Worm (Caenorhabditis elegans): Measurements from ENCODE around the gene Y17G7B.21.
A peak's percentile ranks its signal among the peaks of the same experiment; 100 is the strongest.

Y17G7B.21 gene

ce11 chrII:11977363-11977762 lies at the start of gene Y17G7B.21:
Gene Y17G7B.21 (minus strand): TSS chrII:11977661.
- TF ChIP-seq scrt-1 (GFP tag; IDR thresholded peaks at IDR 0.05) (peak; percentile 57; the same call in 1 of the 2 replicates), ceh-36 (tag; optimal IDR thresholded peaks at IDR 0.05) (no peak), tbx-11 (GFP tag; IDR thresholded peaks at IDR 0.05) (no peak), ama-1 (optimal IDR thresholded peaks at IDR 0.05) (peak; percentile 78), flt-1 (GFP tag; IDR thresholded peaks at IDR 0.05) (peak; percentile 32; the same call in 1 of the 2 replicates), hmg-4 (GFP tag; optimal IDR thresholded peaks at IDR 0.05) (peak; percentile 34)

ce11 chrII:12023315-12023878 lies 45.9 kb upstream of the Y17G7B.21 start, which contains the start of gene Y17G7B.12:
Gene Y17G7B.12 (plus strand): TSS chrII:12023861.
- no peak for TF ChIP-seq ets-7 (tag; optimal IDR thresholded peaks at IDR 0.05)
- TF ChIP-seq tbx-37 (GFP tag; conservative IDR thresholded peaks at IDR 0.05) = no peak
- no peak for TF ChIP-seq hmbx-1 (tag; optimal IDR thresholded peaks at IDR 0.05)
- TF ChIP-seq F13C5.2 (tag; optimal IDR thresholded peaks at IDR 0.05) = peak; percentile 22

- TF ChIP-seq tbx-11 (GFP tag; IDR thresholded peaks at IDR 0.05) = no peak
- no peak for TF ChIP-seq sea-1 (GFP tag; conservative IDR thresholded peaks at IDR 0.05)
- TF ChIP-seq ets-7 (tag; optimal IDR thresholded peaks at IDR 0.05) = no peak
- TF ChIP-seq hnd-1 (tag; optimal IDR thresholded peaks at IDR 0.05) = no peak
Observed at ce11 chrII:12008772-12009171, 31.3 kb upstream of the Y17G7B.21 start, which contains the start of gene glb-29. Gene glb-29 (plus strand): TSS chrII:12009072.

- no peak for TF ChIP-seq sea-1 (GFP tag; conservative IDR thresholded peaks at IDR 0.05)
- no peak for TF ChIP-seq tbx-11 (GFP tag; IDR thresholded peaks at IDR 0.05)
- TF ChIP-seq ceh-13 (GFP tag; optimal IDR thresholded peaks at IDR 0.05) = no peak
Observed at ce11 chrII:12006575-12007098, 29.2 kb upstream of the Y17G7B.21 start, which contains the start of gene mcm-2. Gene mcm-2 (minus strand): TSS chrII:12006625.

- no peak for TF ChIP-seq sea-1 (GFP tag; conservative IDR thresholded peaks at IDR 0.05)
- no peak for TF ChIP-seq hmg-4 (GFP tag; optimal IDR thresholded peaks at IDR 0.05)
- no peak for TF ChIP-seq ama-1 (optimal IDR thresholded peaks at IDR 0.05)
- TF ChIP-seq ceh-13 (GFP tag; optimal IDR thresholded peaks at IDR 0.05) = no peak
- TF ChIP-seq scrt-1 (GFP tag; IDR thresholded peaks at IDR 0.05) = no peak
- TF ChIP-seq ceh-36 (tag; optimal IDR thresholded peaks at IDR 0.05) = no peak
- TF ChIP-seq B0310.2 (tag; optimal IDR thresholded peaks at IDR 0.05) = no peak
- TF ChIP-seq hnd-1 (tag; optimal IDR thresholded peaks at IDR 0.05) = no peak
- no peak for TF ChIP-seq tbx-37 (GFP tag; conservative IDR thresholded peaks at IDR 0.05)
- TF ChIP-seq ets-7 (tag; optimal IDR thresholded peaks at IDR 0.05) = no peak
Observed at ce11 chrII:12005981-12006380, 28.5 kb upstream of the Y17G7B.21 start.

- TF ChIP-seq aly-1 (tag; optimal IDR thresholded peaks at IDR 0.05) (no peak), sea-1 (GFP tag; conservative IDR thresholded peaks at IDR 0.05) (no peak), hmg-4 (GFP tag; optimal IDR thresholded peaks at IDR 0.05) (no peak)
Observed at ce11 chrII:11998903-11999302, 21.4 kb upstream of the Y17G7B.21 start, which contains the start of gene Y17G7B.23. Gene Y17G7B.23 (plus strand): TSS chrII:11999203.

ce11 chrII:11994940-11995339 lies 17.5 kb upstream of the Y17G7B.21 start:
- TF ChIP-seq tra-4 (tag; optimal IDR thresholded peaks at IDR 0.05) = no peak
- no peak for TF ChIP-seq sea-1 (GFP tag; conservative IDR thresholded peaks at IDR 0.05)
- no peak for TF ChIP-seq tbx-37 (GFP tag; conservative IDR thresholded peaks at IDR 0.05)
- TF ChIP-seq scrt-1 (GFP tag; IDR thresholded peaks at IDR 0.05) = no peak
- TF ChIP-seq pes-1 (GFP tag; IDR thresholded peaks at IDR 0.05) = no peak
- no peak for TF ChIP-seq ets-7 (tag; optimal IDR thresholded peaks at IDR 0.05)
- no peak for TF ChIP-seq hmg-4 (GFP tag; optimal IDR thresholded peaks at IDR 0.05)
- no peak for TF ChIP-seq flt-1 (GFP tag; IDR thresholded peaks at IDR 0.05)
- TF ChIP-seq ama-1 (optimal IDR thresholded peaks at IDR 0.05) = no peak
- TF ChIP-seq ceh-13 (GFP tag; optimal IDR thresholded peaks at IDR 0.05) = no peak
- no peak for TF ChIP-seq F13C5.2 (tag; optimal IDR thresholded peaks at IDR 0.05)
- no peak for TF ChIP-seq B0310.2 (tag; optimal IDR thresholded peaks at IDR 0.05)
- TF ChIP-seq ceh-36 (tag; optimal IDR thresholded peaks at IDR 0.05) = no peak
- TF ChIP-seq hmbx-1 (tag; optimal IDR thresholded peaks at IDR 0.05) = no peak
- no peak for TF ChIP-seq tbx-11 (GFP tag; IDR thresholded peaks at IDR 0.05)
- TF ChIP-seq hnd-1 (tag; optimal IDR thresholded peaks at IDR 0.05) = no peak
- no peak for TF ChIP-seq aly-1 (tag; optimal IDR thresholded peaks at IDR 0.05)

ce11 chrII:11992701-11993100 lies 15.2 kb upstream of the Y17G7B.21 start, which contains the start of gene dhps-1:
Gene dhps-1 (plus strand): TSS chrII:11993001.
- TF ChIP-seq hmg-4 (GFP tag; optimal IDR thresholded peaks at IDR 0.05) = no peak
- no peak for TF ChIP-seq tra-4 (tag; optimal IDR thresholded peaks at IDR 0.05)
- TF ChIP-seq sea-1 (GFP tag; conservative IDR thresholded peaks at IDR 0.05) = no peak
- no peak for TF ChIP-seq hnd-1 (tag; optimal IDR thresholded peaks at IDR 0.05)

- TF ChIP-seq F13C5.2 (tag; optimal IDR thresholded peaks at IDR 0.05) = no peak
- TF ChIP-seq ama-1 (optimal IDR thresholded peaks at IDR 0.05) = peak; percentile 37
Observed at ce11 chrII:11988724-11989123, 11.3 kb upstream of the Y17G7B.21 start, which contains the start of gene Y17G7B.3. Gene Y17G7B.3 (plus strand): TSS chrII:11989024.
